Fruit fly (Drosophila melanogaster): ENCODE measurements around the gene sws.

DNA sequence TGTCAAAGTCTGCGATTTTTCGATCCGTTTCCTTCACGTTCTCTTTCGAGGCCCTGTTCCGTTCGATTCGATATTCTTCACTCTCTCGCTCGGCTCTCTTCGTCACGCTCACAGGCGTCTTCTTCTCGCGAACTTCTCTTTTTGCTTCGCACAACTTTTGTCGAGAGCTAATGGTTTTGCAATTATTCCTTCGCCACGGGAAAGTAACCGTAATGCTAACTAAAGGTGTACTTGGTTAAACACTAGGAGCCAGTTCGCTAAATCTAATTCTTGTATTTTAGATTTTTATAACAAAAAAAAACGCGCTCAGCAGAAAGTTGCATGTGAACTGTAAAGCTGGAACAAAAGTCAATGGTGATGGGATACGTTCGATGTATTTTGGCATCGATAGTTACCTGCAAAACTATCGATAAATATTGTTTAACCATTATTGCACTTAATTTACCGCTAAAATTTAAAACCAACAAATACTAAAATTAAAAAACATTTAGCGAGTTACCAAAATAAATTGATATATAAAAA lies 36.9 kb downstream of the sws start, which contains the start of gene mahe:
- no peak for TF ChIP-seq dsf (GFP tag; optimal IDR thresholded peaks at IDR 0.05; ENCODE audit: borderline replicate concordance)
- no peak for TF ChIP-seq tai (GFP tag; optimal IDR thresholded peaks at IDR 0.05)
- no peak for TF ChIP-seq dmrt93B (GFP tag; optimal IDR thresholded peaks at IDR 0.05)
- no peak for TF ChIP-seq psq (GFP tag; optimal IDR thresholded peaks at IDR 0.05)
- TF ChIP-seq ey (GFP tag; optimal IDR thresholded peaks at IDR 0.05): no peak
- no peak for TF ChIP-seq Vsx2 (GFP tag; optimal IDR thresholded peaks at IDR 0.05; ENCODE audit: partially characterized antibody)
- no peak for TF ChIP-seq Abd-B (GFP tag; optimal IDR thresholded peaks at IDR 0.05)
- TF ChIP-seq br (GFP tag; optimal IDR thresholded peaks at IDR 0.05): no peak
- TF ChIP-seq rgr (GFP tag; optimal IDR thresholded peaks at IDR 0.05): peak; percentile 4
- TF ChIP-seq jim (GFP tag; optimal IDR thresholded peaks at IDR 0.05): no peak
- TF ChIP-seq Sp1 (GFP tag; optimal IDR thresholded peaks at IDR 0.05): peak; percentile 8
- TF ChIP-seq lola (GFP tag; optimal IDR thresholded peaks at IDR 0.05): no peak
